Worm (Caenorhabditis elegans) whole organism, midembryonic: ENCODE results near the gene mex-5.

Source experiments
- T22C8.4 ChIP-seq: fragments of 200-800 bp; sonication (Bioruptor generic); IDR thresholded peaks from 2 replicates; pipeline ENCODE4 v1.3.6; 2022; ENCODE audit warnings: missing genetic modification characterization, missing compliant biosample characterization
- cog-1 ChIP-seq: sonication (generic microtip); optimal IDR thresholded peaks from 2 replicates; lab custom pipeline; 2016; ENCODE audit warnings: missing genetic modification characterization, missing compliant biosample characterization
- flt-1 ChIP-seq: fragments of 200-800 bp; sonication (Bioruptor generic); IDR thresholded peaks from 2 replicates; pipeline ENCODE4 v1.3.6; 2022; ENCODE audit warnings: missing genetic modification characterization, missing compliant biosample characterization
- klf-2 ChIP-seq: fragments of 200-800 bp; sonication (Bioruptor generic); conservative IDR thresholded peaks from 2 replicates; pipeline ENCODE4 v1.3.6; 2022; ENCODE audit warnings: missing genetic modification reagents, missing genetic modification characterization, missing compliant biosample characterization
- med-1 ChIP-seq: sonication (generic microtip); optimal IDR thresholded peaks from 2 replicates; lab custom pipeline; 2017; ENCODE audit warnings: missing genetic modification characterization, mild to moderate bottlenecking, missing compliant biosample characterization, antibody characterized with exemption, missing genetic modification reagents; ENCODE audit not compliant: insufficient read depth
- ref-1 ChIP-seq: fragments of 200-800 bp; sonication (Bioruptor generic); conservative IDR thresholded peaks from 2 replicates; pipeline ENCODE4 v1.3.6; 2022; ENCODE audit warnings: missing genetic modification reagents, missing genetic modification characterization, missing compliant biosample characterization
- tab-1 ChIP-seq: fragments of 200-800 bp; sonication (Bioruptor generic); IDR thresholded peaks from 2 replicates; pipeline ENCODE4 v1.3.6; 2022; ENCODE audit warnings: missing genetic modification characterization, missing compliant biosample characterization
- ztf-23 ChIP-seq: fragments of 200-800 bp; sonication (Bioruptor generic); IDR thresholded peaks from 2 replicates; pipeline ENCODE4 v1.3.6; 2022; ENCODE audit warnings: missing genetic modification reagents, missing genetic modification characterization, missing compliant biosample characterization
- ztf-29 ChIP-seq: fragments of 200-800 bp; sonication (Bioruptor generic); IDR thresholded peaks from 2 replicates; pipeline ENCODE4 v1.3.6; 2022; ENCODE audit warnings: missing genetic modification reagents, missing genetic modification characterization, missing compliant biosample characterization

ce11 chrIV:13342555-13342954, 11.0 kb upstream of the mex-5 start, which contains the start of gene W02A2.5:
- TF ChIP-seq klf-2 (no peak), flt-1 (no peak), med-1 (GFP tag; lab: Kevin White, UChicago) (no peak), ztf-23 (GFP tag; lab: Robert Waterston, UW) (no peak), ztf-29 (GFP tag; lab: Robert Waterston, UW) (no peak), cog-1 (tag; lab: Kevin White, UChicago) (no peak), tab-1 (GFP tag; lab: Robert Waterston, UW) (no peak), T22C8.4 (no peak), ref-1 (GFP tag; lab: Robert Waterston, UW) (no peak)
